Worm (Caenorhabditis elegans): ENCODE results near the gene cnc-1.

DNA sequence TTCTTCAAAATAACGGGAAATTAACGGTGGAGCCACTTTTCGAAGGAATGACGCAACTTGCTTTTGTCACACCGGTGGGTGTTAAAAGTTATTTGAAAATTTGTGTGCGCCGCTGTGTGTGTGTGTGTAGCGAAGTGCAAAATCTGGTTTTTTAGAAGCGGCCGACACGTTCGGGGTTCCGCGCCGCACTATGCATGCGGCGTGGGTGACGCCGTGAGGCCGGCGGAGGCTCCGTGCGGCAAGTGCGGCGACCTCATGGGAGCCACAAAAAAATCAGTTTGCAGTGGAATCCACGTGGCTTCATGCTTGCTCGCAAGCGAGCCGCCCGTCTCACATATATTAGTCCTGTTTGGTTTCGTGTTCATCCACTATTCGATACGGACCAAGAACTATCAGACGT, 11.2 kb upstream of the cnc-1 start:
- no peak for TF ChIP-seq tab-1 (GFP tag; IDR thresholded peaks at IDR 0.05)
- TF ChIP-seq cog-1 (tag; optimal IDR thresholded peaks at IDR 0.05): no peak
- no peak for TF ChIP-seq ztf-23 (GFP tag; IDR thresholded peaks at IDR 0.05)
- no peak for TF ChIP-seq med-1 (GFP tag; optimal IDR thresholded peaks at IDR 0.05; ENCODE audit: insufficient read depth)
- TF ChIP-seq flt-1 (GFP tag; IDR thresholded peaks at IDR 0.05): no peak
- TF ChIP-seq ref-1 (GFP tag; conservative IDR thresholded peaks at IDR 0.05): no peak
